Worm (Caenorhabditis elegans) whole organism, early embryonic: ENCODE data around the gene Y46G5A.34.

ENCODE experiments used
- F13C5.2 ChIP-seq: sonication (generic microtip); optimal IDR thresholded peaks from 2 replicates; lab custom pipeline; 2017; ENCODE audit warnings: mild to moderate bottlenecking, missing genetic modification characterization, inconsistent platforms, missing compliant biosample characterization
- ama-1 ChIP-seq: fragments of 150-350 bp; optimal IDR thresholded peaks from 2 replicates; lab custom pipeline; 2014
- hmg-4 ChIP-seq: fragments of 200-800 bp; sonication (Bioruptor generic); optimal IDR thresholded peaks from 2 replicates; lab custom pipeline; 2018; ENCODE audit warnings: mild to moderate bottlenecking, missing genetic modification characterization, missing compliant biosample characterization
- tra-4 ChIP-seq: sonication (generic microtip); optimal IDR thresholded peaks from 2 replicates; lab custom pipeline; 2017; ENCODE audit warnings: missing genetic modification characterization, missing compliant biosample characterization

DNA sequence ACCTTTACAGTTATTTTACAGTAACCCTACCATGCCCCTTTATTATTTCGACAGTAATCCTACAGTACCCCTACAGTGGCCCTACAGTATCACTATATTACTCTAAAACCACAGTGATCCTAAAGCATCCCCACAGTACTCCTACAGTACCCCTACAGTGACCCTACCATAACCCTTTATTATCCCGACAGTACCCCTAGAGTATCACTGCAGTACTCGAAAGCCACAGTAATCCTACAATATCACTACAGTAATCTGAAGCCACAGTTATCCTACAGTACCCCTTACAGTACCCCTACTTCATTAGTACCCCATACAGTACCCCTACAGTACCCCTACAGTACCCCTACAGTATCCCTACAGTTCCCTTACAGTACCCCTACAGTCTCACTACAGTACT is 12.0 kb upstream of the Y46G5A.34 start:
- TF ChIP-seq ama-1 (lab: Kevin White, UChicago) (no peak), hmg-4 (GFP tag; lab: Kevin White, UChicago) (no peak), tra-4 (tag; lab: Kevin White, UChicago) (no peak), F13C5.2 (tag; lab: Kevin White, UChicago) (no peak)
